Fruit fly (Drosophila melanogaster) whole organism, embryonic: ENCODE results near the gene CG46465.

Experiments used
- Ada2b ChIP-seq: fragments of 200-800 bp; sonication (Bioruptor generic); IDR thresholded peaks from 2 replicates; pipeline ENCODE4 v1.3.6; 2022; ENCODE audit warnings: missing biosample characterization, missing genetic modification characterization
- Bdp1 ChIP-seq: fragments of 200-800 bp; sonication (Bioruptor generic); optimal IDR thresholded peaks from 3 replicates; lab custom pipeline; 2016; ENCODE audit warnings: missing biosample characterization, missing genetic modification characterization
- CG10274 ChIP-seq: fragments of 200-800 bp; sonication (Bioruptor generic); optimal IDR thresholded peaks from 3 replicates; lab custom pipeline; 2017; ENCODE audit warnings: missing biosample characterization, mild to moderate bottlenecking, missing genetic modification characterization
- CG11398 ChIP-seq: fragments of 200-800 bp; sonication (Bioruptor generic); optimal IDR thresholded peaks from 2 replicates; lab custom pipeline; 2016; ENCODE audit warnings: missing biosample characterization, missing genetic modification characterization
- CG12071 ChIP-seq: fragments of 200-800 bp; sonication (Bioruptor generic); optimal IDR thresholded peaks from 3 replicates; lab custom pipeline; 2018; ENCODE audit warnings: missing biosample characterization, mild to moderate bottlenecking, missing genetic modification characterization
- CG15269 ChIP-seq: fragments of 200-800 bp; sonication (Bioruptor generic); optimal IDR thresholded peaks from 2 replicates; lab custom pipeline; 2018; ENCODE audit warnings: missing biosample characterization, mild to moderate bottlenecking, missing genetic modification characterization, moderate library complexity
- CG1603 ChIP-seq: fragments of 200-800 bp; sonication (Bioruptor generic); optimal IDR thresholded peaks from 2 replicates; lab custom pipeline; 2019; ENCODE audit warnings: missing biosample characterization, mild to moderate bottlenecking, missing genetic modification characterization, moderate library complexity
- CG16779 ChIP-seq: fragments of 200-800 bp; sonication (Bioruptor generic); IDR thresholded peaks from 2 replicates; pipeline ENCODE4 v1.3.6; 2022; ENCODE audit warnings: missing biosample characterization, missing genetic modification characterization
- CG16863 ChIP-seq: fragments of 200-800 bp; sonication (Bioruptor generic); optimal IDR thresholded peaks from 3 replicates; lab custom pipeline; 2016; ENCODE audit warnings: missing biosample characterization, missing genetic modification characterization
- CG18011 ChIP-seq: fragments of 200-800 bp; sonication (Bioruptor generic); optimal IDR thresholded peaks from 2 replicates; lab custom pipeline; 2017; ENCODE audit warnings: missing biosample characterization, missing genetic modification characterization, mild to moderate bottlenecking, moderate library complexity, missing genotype
- CG2712 ChIP-seq: fragments of 200-800 bp; optimal IDR thresholded peaks from 3 replicates; lab custom pipeline; 2019; ENCODE audit warnings: missing biosample characterization, mild to moderate bottlenecking, missing genetic modification characterization, moderate library complexity
- CG32772 ChIP-seq: fragments of 200-800 bp; sonication (Bioruptor generic); IDR thresholded peaks from 2 replicates; pipeline ENCODE4 v1.3.6; 2022; ENCODE audit warnings: missing biosample characterization, missing genetic modification characterization
- CG34422 ChIP-seq: fragments of 200-800 bp; sonication (Bioruptor generic); IDR thresholded peaks from 3 replicates; pipeline ENCODE4 v1.3.6; 2022; ENCODE audit warnings: missing biosample characterization, missing genetic modification characterization
- CG3847 ChIP-seq: fragments of 200-800 bp; sonication (Bioruptor generic); IDR thresholded peaks from 2 replicates; pipeline ENCODE4 v1.3.6; 2022; ENCODE audit warnings: missing biosample characterization, missing genetic modification characterization
- CG9215 ChIP-seq: fragments of 200-800 bp; sonication (Bioruptor generic); IDR thresholded peaks from 2 replicates; pipeline ENCODE4 v1.3.6; 2022; ENCODE audit warnings: missing biosample characterization, missing genetic modification characterization
- CG9609 ChIP-seq: fragments of 200-800 bp; sonication (Bioruptor generic); optimal IDR thresholded peaks from 3 replicates; lab custom pipeline; 2016; ENCODE audit warnings: missing biosample characterization, missing genetic modification characterization
- CrebB ChIP-seq: fragments of 200-800 bp; sonication (Bioruptor generic); optimal IDR thresholded peaks from 3 replicates; lab custom pipeline; 2018; ENCODE audit warnings: missing biosample characterization, mild to moderate bottlenecking, missing genetic modification characterization
- Dad ChIP-seq: fragments of 200-800 bp; sonication (Bioruptor generic); optimal IDR thresholded peaks from 3 replicates; lab custom pipeline; 2016; ENCODE audit warnings: missing biosample characterization, missing genetic modification characterization
- Doc2 ChIP-seq: fragments of 200-800 bp; sonication (Bioruptor generic); IDR thresholded peaks from 2 replicates; pipeline ENCODE4 v1.3.6; 2022; ENCODE audit warnings: missing biosample characterization, missing genetic modification characterization
- Hey ChIP-seq: fragments of 200-800 bp; sonication (Bioruptor generic); optimal IDR thresholded peaks from 3 replicates; lab custom pipeline; 2018; ENCODE audit warnings: missing biosample characterization, mild to moderate bottlenecking, missing genetic modification characterization
- HmgZ ChIP-seq: fragments of 200-800 bp; sonication (Bioruptor generic); optimal IDR thresholded peaks from 2 replicates; lab custom pipeline; 2018; ENCODE audit warnings: missing biosample characterization, mild to moderate bottlenecking, missing genetic modification characterization
- Hr39 ChIP-seq: fragments of >200 bp; optimal IDR thresholded peaks from 2 replicates; lab custom pipeline; 2017
- Kr ChIP-seq: fragments of 200-800 bp; sonication (Bioruptor generic); optimal IDR thresholded peaks from 2 replicates; lab custom pipeline; 2017; ENCODE audit warnings: missing biosample characterization, mild to moderate bottlenecking, missing genetic modification characterization
- MESR4 ChIP-seq: fragments of 200-800 bp; sonication (Bioruptor generic); optimal IDR thresholded peaks from 2 replicates; lab custom pipeline; 2018; ENCODE audit warnings: missing biosample characterization, mild to moderate bottlenecking, missing genetic modification characterization, moderate library complexity
- MTF-1 ChIP-seq: fragments of 200-800 bp; sonication (Bioruptor generic); optimal IDR thresholded peaks from 2 replicates; lab custom pipeline; 2018; ENCODE audit warnings: missing biosample characterization, mild to moderate bottlenecking, missing genetic modification characterization, borderline replicate concordance
- Optix ChIP-seq: fragments of 200-800 bp; sonication (Bioruptor generic); IDR thresholded peaks from 3 replicates; pipeline ENCODE4 v1.3.6; 2022; ENCODE audit warnings: missing biosample characterization, missing genetic modification characterization
- Sox100B ChIP-seq: fragments of 200-800 bp; sonication (Bioruptor generic); optimal IDR thresholded peaks from 3 replicates; lab custom pipeline; 2018; ENCODE audit warnings: missing biosample characterization, mild to moderate bottlenecking, missing genetic modification characterization
- Trl ChIP-seq, 3 experiments: fragments of >200 bp in 2 of 3; fragments of 200-800 bp in 1 of 3; sonication (Bioruptor generic) in 1 of 3; optimal IDR thresholded peaks; 2 replicates in 1 of 3; 3 replicates in 2 of 3; lab custom pipeline; 2016 to 2017; ENCODE audit warnings: missing biosample characterization in 1 of 3, missing genetic modification characterization in 1 of 3
- Xrp1 ChIP-seq: fragments of 200-800 bp; sonication (Bioruptor generic); IDR thresholded peaks from 2 replicates; pipeline ENCODE4 v1.3.6; 2022; ENCODE audit warnings: missing biosample characterization, missing genetic modification characterization
- ash1 ChIP-seq: fragments of 200-800 bp; sonication (Bioruptor generic); optimal IDR thresholded peaks from 2 replicates; lab custom pipeline; 2018; ENCODE audit warnings: missing biosample characterization, mild to moderate bottlenecking, missing genetic modification characterization
- chn ChIP-seq: fragments of 200-800 bp; sonication (Bioruptor generic); optimal IDR thresholded peaks from 2 replicates; lab custom pipeline; 2016; ENCODE audit warnings: missing biosample characterization, missing genetic modification characterization
- dpn ChIP-seq, 2 experiments: fragments of 200-800 bp; sonication (Bioruptor generic); optimal IDR thresholded peaks; 3 replicates each; lab custom pipeline; 2016; ENCODE audit warnings: missing biosample characterization in 2 of 2, missing genetic modification characterization in 2 of 2
- dysf ChIP-seq: fragments of 200-800 bp; sonication (Bioruptor generic); IDR thresholded peaks from 3 replicates; pipeline ENCODE4 v1.3.6; 2022; ENCODE audit warnings: missing biosample characterization, missing genetic modification characterization
- en ChIP-seq: fragments of 200-800 bp; sonication (Bioruptor generic); optimal IDR thresholded peaks from 2 replicates; lab custom pipeline; 2016; ENCODE audit warnings: missing biosample characterization, missing genetic modification characterization
- fru ChIP-seq: fragments of >200 bp; optimal IDR thresholded peaks from 2 replicates; lab custom pipeline; 2017
- lov ChIP-seq, 2 experiments: fragments of 200-800 bp in 1 of 2; fragments of >200 bp in 1 of 2; sonication (Bioruptor generic) in 1 of 2; IDR thresholded peaks in 1 of 2; optimal IDR thresholded peaks in 1 of 2; 2 replicates in 1 of 2; 3 replicates in 1 of 2; pipeline versions ENCODE4 v1.3.6 to Lab custom; 2017 to 2022; ENCODE audit warnings: missing biosample characterization in 1 of 2, missing genetic modification characterization in 1 of 2
- mirr ChIP-seq: fragments of 200-800 bp; sonication (Bioruptor generic); optimal IDR thresholded peaks from 3 replicates; lab custom pipeline; 2018; ENCODE audit warnings: missing biosample characterization, mild to moderate bottlenecking, missing genetic modification characterization
- nerfin-2 ChIP-seq: fragments of 200-800 bp; sonication (Bioruptor generic); IDR thresholded peaks from 2 replicates; pipeline ENCODE4 v1.3.6; 2022; ENCODE audit warnings: missing biosample characterization, missing genetic modification characterization; ENCODE audit not compliant: partially characterized antibody
- org-1 ChIP-seq: fragments of 200-800 bp; sonication (Bioruptor generic); optimal IDR thresholded peaks from 2 replicates; lab custom pipeline; 2017; ENCODE audit warnings: missing biosample characterization, missing genetic modification characterization
- sc ChIP-seq, 3 experiments: fragments of >200 bp in 2 of 3; fragments of 200-800 bp in 1 of 3; sonication (Bioruptor generic) in 1 of 3; optimal IDR thresholded peaks; 2 replicates in 2 of 3; 3 replicates in 1 of 3; lab custom pipeline; 2017; ENCODE audit warnings: mild to moderate bottlenecking in 1 of 3, missing biosample characterization in 1 of 3, missing genetic modification characterization in 1 of 3, missing genetic modification reagents in 1 of 3
- sd ChIP-seq: fragments of 200-800 bp; sonication (Bioruptor generic); optimal IDR thresholded peaks from 3 replicates; lab custom pipeline; 2018; ENCODE audit warnings: missing biosample characterization, mild to moderate bottlenecking, missing genetic modification characterization, moderate library complexity
- sisA ChIP-seq: fragments of 200-800 bp; sonication (Bioruptor generic); IDR thresholded peaks from 2 replicates; pipeline ENCODE4 v1.3.6; 2022; ENCODE audit warnings: missing biosample characterization, missing genetic modification characterization
- slbo ChIP-seq: fragments of 200-800 bp; sonication (Bioruptor generic); IDR thresholded peaks from 2 replicates; pipeline ENCODE4 v1.3.6; 2022; ENCODE audit warnings: missing biosample characterization, missing genetic modification characterization
- tap ChIP-seq: fragments of 200-800 bp; optimal IDR thresholded peaks from 3 replicates; lab custom pipeline; 2019; ENCODE audit warnings: missing biosample characterization, mild to moderate bottlenecking, missing genetic modification characterization, moderate library complexity
- twi ChIP-seq: fragments of 200-800 bp; optimal IDR thresholded peaks from 2 replicates; lab custom pipeline; 2019; ENCODE audit warnings: missing biosample characterization, mild to moderate bottlenecking, missing genetic modification characterization, moderate library complexity
- vnd ChIP-seq: fragments of 200-800 bp; sonication (Bioruptor generic); IDR thresholded peaks from 3 replicates; pipeline ENCODE4 v1.3.6; 2022; ENCODE audit warnings: missing biosample characterization, missing genetic modification characterization; ENCODE audit not compliant: partially characterized antibody
- vvl ChIP-seq: fragments of 200-800 bp; sonication (Bioruptor generic); IDR thresholded peaks from 2 replicates; pipeline ENCODE4 v1.3.6; 2022; ENCODE audit warnings: missing biosample characterization, missing genetic modification characterization
- yki ChIP-seq: fragments of >200 bp; optimal IDR thresholded peaks from 3 replicates; lab custom pipeline; 2018
- zen ChIP-seq: fragments of 200-800 bp; sonication (Bioruptor generic); optimal IDR thresholded peaks from 3 replicates; lab custom pipeline; 2018; ENCODE audit warnings: missing biosample characterization, mild to moderate bottlenecking, missing genetic modification characterization, moderate library complexity

The CG46465 gene

dm6 chr2L:19011895-19012645 lies 19.8 kb downstream of the CG46465 start (continued):
- TF ChIP-seq CG3847 (GFP tag; lab: Robert Waterston, UW) (peak; percentile 75), sc (optimal IDR thresholded peaks at IDR 0.05; lab: Kevin White, UChicago) (no peak), sc (GFP tag; optimal IDR thresholded peaks at IDR 0.05; lab: Kevin White, UChicago) (peak; percentile 59), CG32772 (GFP tag; lab: Robert Waterston, UW) (peak; percentile 87), CG12071 (GFP tag; lab: Kevin White, UChicago) (peak; percentile 74), sisA (GFP tag; lab: Robert Waterston, UW) (peak; percentile 87), ash1 (peak; percentile 13), CG9609 (GFP tag; lab: Kevin White, UChicago) (peak; percentile 83), Hr39 (lab: Kevin White, UChicago) (no peak), Kr (GFP tag; lab: Kevin White, UChicago) (no peak), sd (tag; lab: Kevin White, UChicago) (peak; percentile 64), vnd (GFP tag; lab: Robert Waterston, UW) (no peak), CG34422 (GFP tag; lab: Robert Waterston, UW) (peak; percentile 86), Bdp1 (GFP tag; lab: Kevin White, UChicago) (peak; percentile 78), Xrp1 (GFP tag; lab: Robert Waterston, UW) (peak; percentile 84), CG15269 (tag; lab: Kevin White, UChicago) (peak; percentile 83), CG16863 (GFP tag; lab: Kevin White, UChicago) (peak; percentile 76), org-1 (GFP tag; lab: Kevin White, UChicago) (peak; percentile 87), twi (tag; lab: Kevin White, UChicago) (peak; percentile 43), CrebB (peak; percentile 73), CG9215 (GFP tag; lab: Robert Waterston, UW) (peak; percentile 78), chn (GFP tag; lab: Kevin White, UChicago) (peak; percentile 74), mirr (peak; percentile 88), zen (peak; percentile 5), Sox100B (GFP tag; lab: Kevin White, UChicago) (peak; percentile 66), Optix (GFP tag; lab: Robert Waterston, UW) (peak; percentile 88), Doc2 (no peak), CG10274 (GFP tag; lab: Kevin White, UChicago) (peak; percentile 45), tap (peak; percentile 67), Ada2b (peak; percentile 83), CG11398 (peak; percentile 65), lov (optimal IDR thresholded peaks at IDR 0.05; lab: Kevin White, UChicago) (no peak), lov (GFP tag; IDR thresholded peaks at IDR 0.05; lab: Robert Waterston, UW) (0 out of 3 replicates have a peak, but pooled peaks have one; percentile 41), Dad (GFP tag; lab: Kevin White, UChicago) (peak; percentile 67), fru (no peak), CG16779 (GFP tag; lab: Robert Waterston, UW) (peak; percentile 10; the same call in 1 of the 2 replicates), nerfin-2 (GFP tag; lab: Robert Waterston, UW) (no peak), vvl (peak; percentile 89), MESR4 (GFP tag; lab: Kevin White, UChicago) (no peak), HmgZ (tag; lab: Kevin White, UChicago) (peak; percentile 68), dpn (GFP tag; optimal IDR thresholded peaks at IDR 0.05; lab: Kevin White, UChicago) (peak; percentile 81), MTF-1 (peak; percentile 33), CG2712 (tag; lab: Kevin White, UChicago) (peak; percentile 82), slbo (GFP tag; lab: Robert Waterston, UW) (peak; percentile 93), en (GFP tag; lab: Kevin White, UChicago) (no peak), Hey (tag; lab: Kevin White, UChicago) (peak; percentile 100), Trl (optimal IDR thresholded peaks at IDR 0.05; lab: Kevin White, UChicago) (no peak), Trl (GFP tag; optimal IDR thresholded peaks at IDR 0.05; lab: Kevin White, UChicago) (peak; percentile 77), CG1603 (peak; percentile 85), yki (lab: Kevin White, UChicago) (no peak), dysf (GFP tag; lab: Robert Waterston, UW) (peak; percentile 91), CG18011 (GFP tag; lab: Kevin White, UChicago) (peak; percentile 3)
